Worm (Caenorhabditis elegans): ENCODE measurements around the gene str-150.
A peak's percentile ranks its signal among the peaks of the same experiment; 100 is the strongest.

The str-150 gene

ce11 chrV:16627962-16628361, 44.9 kb downstream of the str-150 start, which contains the start of gene oac-53:
Gene oac-53, minus strand, starts transcription at chrV:16627970.
- peak; percentile 19 for TF ChIP-seq pqm-1 (tag; optimal IDR thresholded peaks at IDR 0.05)
- no peak for TF ChIP-seq ceh-9 (tag; optimal IDR thresholded peaks at IDR 0.05)
- TF ChIP-seq elt-2 (tag; optimal IDR thresholded peaks at IDR 0.05), result peak; percentile 73
- TF ChIP-seq mdl-1 (tag; optimal IDR thresholded peaks at IDR 0.05), result no peak

ce11 chrV:16628991-16629390, 45.9 kb downstream of the str-150 start, which contains the start of gene W06G6.2:
Gene W06G6.2, plus strand, starts transcription at chrV:16629291.
- no peak for TF ChIP-seq R02D3.7 (tag; optimal IDR thresholded peaks at IDR 0.05)
- no peak for TF ChIP-seq ceh-16 (tag; optimal IDR thresholded peaks at IDR 0.05)
- no peak for TF ChIP-seq lsy-12 (tag; optimal IDR thresholded peaks at IDR 0.05)
- no peak for TF ChIP-seq lin-15B (tag; optimal IDR thresholded peaks at IDR 0.05)
- TF ChIP-seq nhr-12 (tag; optimal IDR thresholded peaks at IDR 0.05), result no peak
- TF ChIP-seq elt-3 (tag; optimal IDR thresholded peaks at IDR 0.05), result no peak
- no peak for TF ChIP-seq sea-2 (GFP tag; optimal IDR thresholded peaks at IDR 0.05)
- no peak for TF ChIP-seq fos-1 (tag; optimal IDR thresholded peaks at IDR 0.05)
- no peak for TF ChIP-seq nhr-76 (tag; optimal IDR thresholded peaks at IDR 0.05)

ce11 chrV:16629600-16629999, 46.5 kb downstream of the str-150 start, which contains the start of gene srd-21:
Gene srd-21, plus strand, starts transcription at chrV:16629900.
- TF ChIP-seq elt-1 (tag; optimal IDR thresholded peaks at IDR 0.05) (no peak), nhr-28 (tag; optimal IDR thresholded peaks at IDR 0.05) (no peak), ama-1 (optimal IDR thresholded peaks at IDR 0.05) (no peak), nhr-12 (tag; optimal IDR thresholded peaks at IDR 0.05) (no peak), skn-1 (tag; optimal IDR thresholded peaks at IDR 0.05) (no peak), ceh-28 (tag; optimal IDR thresholded peaks at IDR 0.05) (no peak), ceh-16 (tag; optimal IDR thresholded peaks at IDR 0.05) (no peak)

All from whole organism, L3 larva.